Fruit fly (Drosophila melanogaster) whole organism, embryonic: ENCODE measurements around the gene awd.

Source experiments
- Bgb ChIP-seq: fragments of 200-800 bp; sonication (Bioruptor generic); IDR thresholded peaks from 2 replicates; pipeline ENCODE4 v1.3.6; 2022; ENCODE audit warnings: missing biosample characterization, missing genetic modification characterization; ENCODE audit not compliant: partially characterized antibody
- CG10267 ChIP-seq: fragments of 200-800 bp; sonication (Bioruptor generic); optimal IDR thresholded peaks from 2 replicates; lab custom pipeline; 2018; ENCODE audit warnings: missing biosample characterization, mild to moderate bottlenecking, missing genetic modification characterization, moderate library complexity
- CG10959 ChIP-seq: fragments of 200-800 bp; sonication (Bioruptor generic); IDR thresholded peaks from 2 replicates; pipeline ENCODE4 v1.3.6; 2022; ENCODE audit warnings: missing biosample characterization, missing genetic modification characterization
- CG11093 ChIP-seq: fragments of 200-800 bp; sonication (Bioruptor generic); IDR thresholded peaks from 3 replicates; pipeline ENCODE4 v1.3.6; 2022; ENCODE audit warnings: missing biosample characterization, missing genetic modification characterization
- CG11504 ChIP-seq: fragments of 200-800 bp; sonication (Bioruptor generic); optimal IDR thresholded peaks from 3 replicates; lab custom pipeline; 2019; ENCODE audit warnings: missing biosample characterization, mild to moderate bottlenecking, missing genetic modification characterization, moderate library complexity
- CG12219 ChIP-seq: fragments of 200-800 bp; sonication (Bioruptor generic); optimal IDR thresholded peaks from 3 replicates; lab custom pipeline; 2018; ENCODE audit warnings: missing biosample characterization, mild to moderate bottlenecking, missing genetic modification characterization
- CG12744 ChIP-seq: fragments of 200-800 bp; sonication (Bioruptor generic); optimal IDR thresholded peaks from 2 replicates; lab custom pipeline; 2016; ENCODE audit warnings: missing biosample characterization, missing genetic modification characterization
- CG17328 ChIP-seq: fragments of 200-800 bp; sonication (Bioruptor generic); IDR thresholded peaks from 2 replicates; pipeline ENCODE4 v1.3.6; 2022; ENCODE audit warnings: missing biosample characterization, missing genetic modification characterization
- CG18476 ChIP-seq: fragments of 200-800 bp; sonication (Bioruptor generic); optimal IDR thresholded peaks from 2 replicates; lab custom pipeline; 2016; ENCODE audit warnings: missing biosample characterization, mild to moderate bottlenecking, missing genetic modification characterization
- CG30403 ChIP-seq: fragments of 200-800 bp; sonication (Bioruptor generic); optimal IDR thresholded peaks from 3 replicates; lab custom pipeline; 2016; ENCODE audit warnings: missing biosample characterization, missing genetic modification characterization
- CG30431 ChIP-seq: fragments of 200-800 bp; sonication (Bioruptor generic); optimal IDR thresholded peaks from 2 replicates; lab custom pipeline; 2017; ENCODE audit warnings: missing biosample characterization, missing genetic modification characterization
- CG3407 ChIP-seq: fragments of 200-800 bp; sonication (Bioruptor generic); optimal IDR thresholded peaks from 2 replicates; lab custom pipeline; 2018; ENCODE audit warnings: missing biosample characterization, mild to moderate bottlenecking, missing genetic modification characterization
- CG6689 ChIP-seq: fragments of 200-800 bp; sonication (Bioruptor generic); IDR thresholded peaks from 2 replicates; pipeline ENCODE4 v1.3.6; 2022; ENCODE audit warnings: missing biosample characterization, missing genetic modification characterization
- CG7357 ChIP-seq: fragments of 200-800 bp; sonication (Bioruptor generic); IDR thresholded peaks from 3 replicates; pipeline ENCODE4 v1.3.6; 2022; ENCODE audit warnings: missing biosample characterization, missing genetic modification characterization
- CG8924 ChIP-seq: fragments of 200-800 bp; optimal IDR thresholded peaks from 3 replicates; lab custom pipeline; 2019; ENCODE audit warnings: missing biosample characterization, mild to moderate bottlenecking, missing genetic modification characterization, moderate library complexity
- CG9727 ChIP-seq: fragments of 200-800 bp; sonication (Bioruptor generic); optimal IDR thresholded peaks from 3 replicates; lab custom pipeline; 2017; ENCODE audit warnings: missing biosample characterization, mild to moderate bottlenecking, missing genetic modification characterization
- CG9876 ChIP-seq: fragments of 200-800 bp; sonication (Bioruptor generic); optimal IDR thresholded peaks from 2 replicates; lab custom pipeline; 2016; ENCODE audit warnings: missing biosample characterization, missing genetic modification characterization
- Chrac-16 ChIP-seq: fragments of 200-800 bp; sonication (Bioruptor generic); optimal IDR thresholded peaks from 3 replicates; lab custom pipeline; 2016; ENCODE audit warnings: missing biosample characterization, missing genetic modification characterization
- D ChIP-seq, 2 experiments: fragments of 200-800 bp in 1 of 2; fragments of >200 bp in 1 of 2; sonication (Bioruptor generic) in 1 of 2; optimal IDR thresholded peaks; 2 replicates in 1 of 2; 3 replicates in 1 of 2; lab custom pipeline; 2017; ENCODE audit warnings: mild to moderate bottlenecking in 1 of 2, missing biosample characterization in 1 of 2, missing genetic modification characterization in 1 of 2, missing genetic modification reagents in 1 of 2
- Elba2 ChIP-seq: fragments of 200-800 bp; sonication (Bioruptor generic); optimal IDR thresholded peaks from 3 replicates; lab custom pipeline; 2016; ENCODE audit warnings: missing biosample characterization, missing genetic modification characterization
- Fer3 ChIP-seq: fragments of 200-800 bp; sonication (Bioruptor generic); optimal IDR thresholded peaks from 2 replicates; lab custom pipeline; 2018; ENCODE audit warnings: missing biosample characterization, mild to moderate bottlenecking, missing genetic modification characterization, moderate library complexity
- Hr39 ChIP-seq: fragments of >200 bp; optimal IDR thresholded peaks from 2 replicates; lab custom pipeline; 2017
- Lhr ChIP-seq: fragments of 200-800 bp; sonication (Bioruptor generic); optimal IDR thresholded peaks from 3 replicates; lab custom pipeline; 2017; ENCODE audit warnings: mild to moderate bottlenecking, missing biosample characterization, missing genetic modification reagents, missing genetic modification characterization
- Lim3 ChIP-seq: fragments of 200-800 bp; sonication (Bioruptor generic); IDR thresholded peaks from 2 replicates; pipeline ENCODE4 v1.3.6; 2022; ENCODE audit warnings: missing biosample characterization, missing genetic modification characterization
- Med ChIP-seq: fragments of 200-800 bp; sonication (Bioruptor generic); peaks from one replicate; lab custom pipeline; 2016; ENCODE audit warnings: missing biosample characterization, missing genetic modification characterization, mild to moderate bottlenecking, inconsistent platforms, moderate library complexity
- NFAT ChIP-seq: fragments of 200-800 bp; sonication (Bioruptor generic); IDR thresholded peaks from 2 replicates; pipeline ENCODE4 v1.3.6; 2022; ENCODE audit warnings: missing biosample characterization, missing genetic modification characterization
- PHDP ChIP-seq: fragments of 200-800 bp; sonication (Bioruptor generic); optimal IDR thresholded peaks from 3 replicates; lab custom pipeline; 2018; ENCODE audit warnings: missing biosample characterization, mild to moderate bottlenecking, missing genetic modification characterization, moderate library complexity
- Rx ChIP-seq: fragments of 200-800 bp; sonication (Bioruptor generic); IDR thresholded peaks from 2 replicates; pipeline ENCODE4 v1.3.6; 2022; ENCODE audit warnings: missing biosample characterization, missing genetic modification characterization
- Sry-β ChIP-seq: fragments of 200-800 bp; sonication (Bioruptor generic); optimal IDR thresholded peaks from 2 replicates; lab custom pipeline; 2018; ENCODE audit warnings: missing biosample characterization, mild to moderate bottlenecking, missing genetic modification characterization, moderate library complexity
- Xrp1 ChIP-seq: fragments of 200-800 bp; sonication (Bioruptor generic); IDR thresholded peaks from 2 replicates; pipeline ENCODE4 v1.3.6; 2022; ENCODE audit warnings: missing biosample characterization, missing genetic modification characterization
- br ChIP-seq: fragments of >200 bp; optimal IDR thresholded peaks from 2 replicates; lab custom pipeline; 2017
- da ChIP-seq: fragments of 200-800 bp; sonication (Bioruptor generic); optimal IDR thresholded peaks from 2 replicates; lab custom pipeline; 2016; ENCODE audit warnings: missing biosample characterization, missing genetic modification characterization
- danr ChIP-seq: fragments of 200-800 bp; sonication (Bioruptor generic); IDR thresholded peaks from 2 replicates; pipeline ENCODE4 v1.3.6; 2022; ENCODE audit warnings: missing biosample characterization, missing genetic modification characterization
- dm ChIP-seq: fragments of 200-800 bp; sonication (Bioruptor generic); optimal IDR thresholded peaks from 3 replicates; lab custom pipeline; 2016; ENCODE audit warnings: missing biosample characterization, missing genetic modification characterization
- fd96Cb ChIP-seq: fragments of 200-800 bp; sonication (Bioruptor generic); optimal IDR thresholded peaks from 2 replicates; lab custom pipeline; 2018; ENCODE audit warnings: missing biosample characterization, mild to moderate bottlenecking, missing genetic modification characterization, moderate library complexity
- grau ChIP-seq: fragments of 200-800 bp; optimal IDR thresholded peaks from 3 replicates; lab custom pipeline; 2019; ENCODE audit warnings: missing biosample characterization, mild to moderate bottlenecking, missing genetic modification characterization, moderate library complexity
- h ChIP-seq: fragments of >200 bp; optimal IDR thresholded peaks from 2 replicates; lab custom pipeline; 2017
- hkb ChIP-seq, 2 experiments: fragments of 200-800 bp in 1 of 2; fragments of >200 bp in 1 of 2; sonication (Bioruptor generic) in 1 of 2; IDR thresholded peaks in 1 of 2; optimal IDR thresholded peaks in 1 of 2; 2 replicates each; pipeline versions ENCODE4 v1.3.6 to Lab custom; 2017 to 2022; ENCODE audit warnings: missing biosample characterization in 1 of 2, missing genetic modification characterization in 1 of 2
- jing ChIP-seq: fragments of 200-800 bp; sonication (Bioruptor generic); optimal IDR thresholded peaks from 2 replicates; lab custom pipeline; 2018; ENCODE audit warnings: missing biosample characterization, mild to moderate bottlenecking, missing genetic modification characterization
- mld ChIP-seq: fragments of 200-800 bp; sonication (Bioruptor generic); IDR thresholded peaks from 3 replicates; pipeline ENCODE4 v1.3.6; 2022; ENCODE audit warnings: missing biosample characterization, missing genetic modification characterization; ENCODE audit not compliant: partially characterized antibody
- pb ChIP-seq: fragments of 200-800 bp; sonication (Bioruptor generic); optimal IDR thresholded peaks from 3 replicates; lab custom pipeline; 2016; ENCODE audit warnings: missing biosample characterization, missing genetic modification characterization
- peb ChIP-seq: fragments of 200-800 bp; sonication (Bioruptor generic); IDR thresholded peaks from 2 replicates; pipeline ENCODE4 v1.3.6; 2022; ENCODE audit warnings: missing biosample characterization, missing genetic modification characterization
- sd ChIP-seq: fragments of 200-800 bp; sonication (Bioruptor generic); optimal IDR thresholded peaks from 3 replicates; lab custom pipeline; 2018; ENCODE audit warnings: missing biosample characterization, mild to moderate bottlenecking, missing genetic modification characterization, moderate library complexity
- shn ChIP-seq: fragments of 200-800 bp; sonication (Bioruptor generic); optimal IDR thresholded peaks from 3 replicates; lab custom pipeline; 2016; ENCODE audit warnings: missing biosample characterization, missing genetic modification characterization
- sisA ChIP-seq: fragments of 200-800 bp; sonication (Bioruptor generic); IDR thresholded peaks from 2 replicates; pipeline ENCODE4 v1.3.6; 2022; ENCODE audit warnings: missing biosample characterization, missing genetic modification characterization
- ssp ChIP-seq: fragments of 200-800 bp; sonication (Bioruptor generic); IDR thresholded peaks from 2 replicates; pipeline ENCODE4 v1.3.6; 2022; ENCODE audit warnings: missing biosample characterization, missing genetic modification characterization
- stwl ChIP-seq: fragments of 200-800 bp; sonication (Bioruptor generic); optimal IDR thresholded peaks from 3 replicates; lab custom pipeline; 2018; ENCODE audit warnings: missing biosample characterization, mild to moderate bottlenecking, missing genetic modification characterization, moderate library complexity
- twi ChIP-seq: fragments of 200-800 bp; optimal IDR thresholded peaks from 2 replicates; lab custom pipeline; 2019; ENCODE audit warnings: missing biosample characterization, mild to moderate bottlenecking, missing genetic modification characterization, moderate library complexity
- tx ChIP-seq: fragments of 200-800 bp; sonication (Bioruptor generic); optimal IDR thresholded peaks from 2 replicates; lab custom pipeline; 2016; ENCODE audit warnings: missing biosample characterization, missing genetic modification characterization
- zfh2 ChIP-seq: fragments of 200-800 bp; sonication (Bioruptor generic); optimal IDR thresholded peaks from 2 replicates; lab custom pipeline; 2016; ENCODE audit warnings: missing biosample characterization, missing genetic modification characterization

awd gene

DNA sequence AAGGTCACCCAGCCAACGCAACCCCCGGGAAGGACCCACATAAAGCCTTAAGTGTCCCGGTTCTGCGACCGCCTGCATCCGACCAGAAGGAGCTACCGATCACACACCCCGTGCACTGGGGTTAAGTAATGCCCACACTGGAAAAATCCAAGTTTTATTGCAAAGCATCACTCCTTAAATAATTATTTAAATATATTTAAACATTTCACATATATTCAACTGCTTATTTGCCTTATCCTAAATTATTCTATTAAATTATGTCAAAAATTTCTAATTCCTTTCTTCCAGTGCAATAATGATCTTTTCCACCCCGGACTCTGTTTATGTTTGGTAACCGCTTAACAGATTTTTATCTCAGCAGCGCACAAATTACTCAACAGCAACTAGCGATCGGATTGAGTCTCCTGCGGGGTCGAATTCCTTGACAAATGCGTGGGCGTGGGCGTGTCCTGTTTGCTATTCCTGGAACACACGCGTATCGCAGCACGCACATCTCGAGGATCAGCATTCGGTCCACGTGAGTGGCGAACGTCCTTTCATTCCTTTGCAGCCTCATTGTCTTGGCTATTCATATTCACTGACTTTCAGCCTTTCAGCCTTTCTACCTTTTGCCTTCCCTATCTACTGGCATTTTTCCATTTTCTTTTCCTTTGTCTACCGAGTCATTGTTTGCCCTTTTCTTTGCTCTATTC, 41.2 kb downstream of the awd start (continued):
- TF ChIP-seq grau (tag; lab: Kevin White, UChicago): peak; percentile 49
- TF ChIP-seq CG12744 (GFP tag; lab: Kevin White, UChicago): no peak
- TF ChIP-seq CG17328 (GFP tag; lab: Robert Waterston, UW): peak; percentile 80
- no peak for TF ChIP-seq Lim3 (GFP tag; lab: Robert Waterston, UW)
- peak; percentile 50 for TF ChIP-seq stwl (tag; lab: Kevin White, UChicago)
- TF ChIP-seq tx (GFP tag; lab: Kevin White, UChicago): no peak
- peak; percentile 70 for TF ChIP-seq CG8924
- peak; percentile 49 for TF ChIP-seq ssp
- TF ChIP-seq peb (GFP tag; lab: Robert Waterston, UW): peak; percentile 40; the same call in 1 of the 2 replicates
- TF ChIP-seq CG11093 (GFP tag; lab: Robert Waterston, UW): peak; percentile 38; the same call in 1 of the 3 replicates
- no peak for TF ChIP-seq PHDP (tag; lab: Kevin White, UChicago)
- TF ChIP-seq Sry-β (GFP tag; lab: Kevin White, UChicago): no peak
- TF ChIP-seq CG12219: peak; percentile 6
- no peak for TF ChIP-seq h
- TF ChIP-seq danr (GFP tag; lab: Robert Waterston, UW): no peak
- no peak for TF ChIP-seq NFAT (GFP tag; lab: Robert Waterston, UW)
- peak; percentile 71 for TF ChIP-seq CG10267 (tag; lab: Kevin White, UChicago)
- no peak for TF ChIP-seq sd (tag; lab: Kevin White, UChicago)
- TF ChIP-seq br (lab: Kevin White, UChicago): no peak
- no peak for TF ChIP-seq Bgb
- peak; percentile 28 for TF ChIP-seq CG30403 (GFP tag; lab: Kevin White, UChicago)
- no peak for TF ChIP-seq Med (GFP tag; lab: Kevin White, UChicago)
- peak; percentile 43 for TF ChIP-seq fd96Cb (tag; lab: Kevin White, UChicago)
- no peak for TF ChIP-seq shn (GFP tag; lab: Kevin White, UChicago)
- TF ChIP-seq CG11504 (tag; lab: Kevin White, UChicago): peak; percentile 12
- no peak for TF ChIP-seq pb (GFP tag; lab: Kevin White, UChicago)
- peak; percentile 44 for TF ChIP-seq CG30431 (GFP tag; lab: Kevin White, UChicago)
- no peak for TF ChIP-seq dm (GFP tag; lab: Kevin White, UChicago)
- no peak for TF ChIP-seq CG18476 (GFP tag; lab: Kevin White, UChicago)
- TF ChIP-seq Chrac-16 (GFP tag; lab: Kevin White, UChicago): peak; percentile 59
- TF ChIP-seq zfh2 (GFP tag; lab: Kevin White, UChicago): no peak
- 0 out of 2 replicates have a peak, but pooled peaks have one; percentile 15 for TF ChIP-seq sisA
- peak; percentile 91 for TF ChIP-seq CG9727 (GFP tag; lab: Kevin White, UChicago)
- TF ChIP-seq Rx (GFP tag; lab: Robert Waterston, UW): no peak
- no peak for TF ChIP-seq CG7357 (GFP tag; lab: Robert Waterston, UW)
- TF ChIP-seq D (optimal IDR thresholded peaks at IDR 0.05; lab: Kevin White, UChicago): peak; percentile 84
- TF ChIP-seq D (GFP tag; optimal IDR thresholded peaks at IDR 0.05; lab: Kevin White, UChicago): peak; percentile 49
- no peak for TF ChIP-seq da (GFP tag; lab: Kevin White, UChicago)
- no peak for TF ChIP-seq Fer3 (tag; lab: Kevin White, UChicago)
- TF ChIP-seq hkb (optimal IDR thresholded peaks at IDR 0.05; lab: Kevin White, UChicago): no peak
- TF ChIP-seq hkb (GFP tag; IDR thresholded peaks at IDR 0.05; lab: Robert Waterston, UW): peak; percentile 30; the same call in 1 of the 2 replicates
- peak; percentile 11 for TF ChIP-seq CG3407 (GFP tag; lab: Kevin White, UChicago)
- peak; percentile 25 for TF ChIP-seq Lhr
- TF ChIP-seq CG6689 (GFP tag; lab: Robert Waterston, UW): peak; percentile 62
- TF ChIP-seq CG9876 (GFP tag; lab: Kevin White, UChicago): no peak
- peak; percentile 52 for TF ChIP-seq twi (tag; lab: Kevin White, UChicago)
- peak; percentile 89 for TF ChIP-seq CG10959 (GFP tag; lab: Robert Waterston, UW)
- no peak for TF ChIP-seq Hr39
- TF ChIP-seq Xrp1 (GFP tag; lab: Robert Waterston, UW): peak; percentile 89
- TF ChIP-seq mld (GFP tag; lab: Robert Waterston, UW): no peak
- TF ChIP-seq jing: no peak
- TF ChIP-seq Elba2 (GFP tag; lab: Kevin White, UChicago): peak; percentile 36
